Worm (Caenorhabditis elegans) whole organism, L4 larva: ENCODE measurements around the gene F38B6.2.
A peak's percentile ranks its signal among the peaks of the same experiment; 100 is the strongest.

Experiments
- F49E8.2 ChIP-seq: sonication (generic microtip); optimal IDR thresholded peaks from 2 replicates; lab custom pipeline; 2016; ENCODE audit warnings: missing compliant biosample characterization, mild to moderate bottlenecking, missing genetic modification characterization, borderline replicate concordance
- daf-8 ChIP-seq: fragments of 200-800 bp; sonication (Bioruptor generic); IDR thresholded peaks from 2 replicates; pipeline ENCODE4 v1.3.6; 2022; ENCODE audit warnings: missing genetic modification characterization, missing compliant biosample characterization
- fos-1 ChIP-seq: fragments of 150-350 bp; optimal IDR thresholded peaks from 2 replicates; lab custom pipeline; 2014; ENCODE audit warnings: missing biosample characterization, missing genetic modification characterization
- mep-1 ChIP-seq: fragments of 150-350 bp; sonication (generic microtip); optimal IDR thresholded peaks from 3 replicates; lab custom pipeline; 2014; ENCODE audit warnings: missing biosample characterization, missing genetic modification characterization
- nhr-77 ChIP-seq: fragments of 150-350 bp; optimal IDR thresholded peaks from 2 replicates; lab custom pipeline; 2014; ENCODE audit warnings: missing biosample characterization, missing genetic modification characterization
- unc-39 ChIP-seq: sonication (generic microtip); optimal IDR thresholded peaks from 2 replicates; lab custom pipeline; 2017; ENCODE audit warnings: missing biosample characterization, missing genetic modification characterization

- TF ChIP-seq mep-1 (tag; lab: Kevin White, UChicago) = peak; percentile 41
- TF ChIP-seq fos-1 (tag; lab: Kevin White, UChicago) = no peak
- TF ChIP-seq nhr-77 = no peak
- TF ChIP-seq unc-39 = no peak
- TF ChIP-seq F49E8.2 (tag; lab: Kevin White, UChicago) = no peak
- TF ChIP-seq daf-8 (GFP tag; lab: Robert Waterston, UW) = no peak
Measured at ce11 chrX:6729593-6729992, 31.3 kb downstream of the F38B6.2 start, which contains the start of gene K11G12.6.
